Fruit fly (Drosophila melanogaster) whole organism, prepupa: ENCODE results near the gene CG12480.

Source experiments
- CG10631 ChIP-seq: fragments of 200-800 bp; sonication (Bioruptor generic); optimal IDR thresholded peaks from 2 replicates; lab custom pipeline; 2016; ENCODE audit warnings: missing biosample characterization, missing genetic modification characterization
- CG10669 ChIP-seq: fragments of 200-800 bp; sonication (Bioruptor generic); optimal IDR thresholded peaks from 3 replicates; lab custom pipeline; 2018; ENCODE audit warnings: missing biosample characterization, mild to moderate bottlenecking, missing genetic modification characterization, moderate library complexity
- CG11762 ChIP-seq: fragments of 200-800 bp; sonication (Bioruptor generic); optimal IDR thresholded peaks from 3 replicates; lab custom pipeline; 2016; ENCODE audit warnings: missing biosample characterization, missing genetic modification characterization; ENCODE audit not compliant: insufficient read depth
- CG11902 ChIP-seq: fragments of 200-800 bp; sonication (Bioruptor generic); optimal IDR thresholded peaks from 3 replicates; lab custom pipeline; 2016; ENCODE audit warnings: missing biosample characterization, missing genetic modification characterization
- CG15336 ChIP-seq: fragments of 200-800 bp; sonication (Bioruptor generic); IDR thresholded peaks from 2 replicates; pipeline ENCODE4 v1.3.6; 2022; ENCODE audit warnings: missing biosample characterization, missing genetic modification characterization
- CG1621 ChIP-seq: fragments of 200-800 bp; sonication (Bioruptor generic); optimal IDR thresholded peaks from 3 replicates; lab custom pipeline; 2018; ENCODE audit warnings: missing biosample characterization, mild to moderate bottlenecking, missing genetic modification characterization
- CG16779 ChIP-seq: fragments of 200-800 bp; sonication (Bioruptor generic); optimal IDR thresholded peaks from 3 replicates; lab custom pipeline; 2017; ENCODE audit warnings: missing biosample characterization, mild to moderate bottlenecking, missing genetic modification characterization
- CG32006 ChIP-seq: fragments of 200-800 bp; sonication (Bioruptor generic); optimal IDR thresholded peaks from 3 replicates; lab custom pipeline; 2017; ENCODE audit warnings: missing biosample characterization, mild to moderate bottlenecking, missing genetic modification characterization
- CG34406 ChIP-seq: fragments of 200-800 bp; sonication (Bioruptor generic); optimal IDR thresholded peaks from 3 replicates; lab custom pipeline; 2016; ENCODE audit warnings: missing biosample characterization, missing genetic modification characterization
- CG4318 ChIP-seq: fragments of 200-800 bp; sonication (Bioruptor generic); optimal IDR thresholded peaks from 3 replicates; lab custom pipeline; 2017; ENCODE audit warnings: missing biosample characterization, mild to moderate bottlenecking, missing genetic modification characterization
- CG6808 ChIP-seq: fragments of 200-800 bp; sonication (Bioruptor generic); optimal IDR thresholded peaks from 3 replicates; lab custom pipeline; 2017; ENCODE audit warnings: missing biosample characterization, missing genetic modification characterization, mild to moderate bottlenecking, moderate library complexity, missing genetic modification reagents
- CG6854 ChIP-seq: fragments of 200-800 bp; sonication (Bioruptor generic); optimal IDR thresholded peaks from 2 replicates; lab custom pipeline; 2017; ENCODE audit warnings: missing biosample characterization, mild to moderate bottlenecking, missing genetic modification characterization
- CG8119 ChIP-seq: fragments of 200-800 bp; sonication (Bioruptor generic); IDR thresholded peaks from 3 replicates; pipeline ENCODE4 v1.3.6; 2022; ENCODE audit warnings: missing biosample characterization, missing genetic modification characterization
- CG8319 ChIP-seq: fragments of 200-800 bp; sonication (Bioruptor generic); optimal IDR thresholded peaks from 3 replicates; lab custom pipeline; 2016; ENCODE audit warnings: missing biosample characterization, missing genetic modification characterization
- CG8632 ChIP-seq: fragments of 200-800 bp; sonication (Bioruptor generic); optimal IDR thresholded peaks from 3 replicates; lab custom pipeline; 2016; ENCODE audit warnings: missing biosample characterization, missing genetic modification characterization
- CG9139 ChIP-seq: fragments of 200-800 bp; sonication (Bioruptor generic); optimal IDR thresholded peaks from 3 replicates; lab custom pipeline; 2017; ENCODE audit warnings: missing biosample characterization, mild to moderate bottlenecking, missing genetic modification characterization
- Eip75B ChIP-seq: fragments of 200-800 bp; sonication (Bioruptor generic); optimal IDR thresholded peaks from 3 replicates; lab custom pipeline; 2016; ENCODE audit warnings: missing biosample characterization, missing genetic modification characterization
- Eip78C ChIP-seq: fragments of 200-800 bp; sonication (Bioruptor generic); peaks from one replicate; lab custom pipeline; 2016; ENCODE audit warnings: missing biosample characterization, missing genetic modification characterization
- Ets21C ChIP-seq: fragments of 200-800 bp; sonication (Bioruptor generic); optimal IDR thresholded peaks from 3 replicates; lab custom pipeline; 2016; ENCODE audit warnings: missing biosample characterization, missing genetic modification characterization
- Ets96B ChIP-seq: fragments of 200-800 bp; optimal IDR thresholded peaks from 2 replicates; lab custom pipeline; 2019; ENCODE audit warnings: missing biosample characterization, mild to moderate bottlenecking, missing genetic modification characterization, moderate library complexity
- Gug ChIP-seq: fragments of 200-800 bp; sonication (Bioruptor generic); IDR thresholded peaks from 2 replicates; pipeline ENCODE4 v1.3.6; 2022; ENCODE audit warnings: missing biosample characterization, missing genetic modification characterization
- Hr38 ChIP-seq: sonication (Bioruptor generic); optimal IDR thresholded peaks from 2 replicates; lab custom pipeline; 2016; ENCODE audit warnings: missing biosample characterization, missing genetic modification characterization
- Hr4 ChIP-seq: fragments of 200-800 bp; sonication (Bioruptor generic); optimal IDR thresholded peaks from 3 replicates; lab custom pipeline; 2016; ENCODE audit warnings: missing biosample characterization, missing genetic modification characterization
- Lpt ChIP-seq: fragments of 200-800 bp; sonication (Bioruptor generic); optimal IDR thresholded peaks from 3 replicates; lab custom pipeline; 2016; ENCODE audit warnings: missing biosample characterization, missing genetic modification characterization
- Met ChIP-seq: fragments of 200-800 bp; sonication (Bioruptor generic); optimal IDR thresholded peaks from 3 replicates; lab custom pipeline; 2016; ENCODE audit warnings: missing biosample characterization, missing genetic modification characterization
- Smox ChIP-seq: fragments of 200-800 bp; sonication (Bioruptor generic); optimal IDR thresholded peaks from 3 replicates; lab custom pipeline; 2016; ENCODE audit warnings: missing biosample characterization, missing genetic modification characterization
- Sox102F ChIP-seq: fragments of 200-800 bp; sonication (Bioruptor generic); optimal IDR thresholded peaks from 2 replicates; lab custom pipeline; 2016; ENCODE audit warnings: missing biosample characterization, mild to moderate bottlenecking, missing genetic modification characterization
- Sox14 ChIP-seq: fragments of 200-800 bp; sonication (Bioruptor generic); optimal IDR thresholded peaks from 3 replicates; lab custom pipeline; 2016; ENCODE audit warnings: missing biosample characterization, missing genetic modification characterization
- achi ChIP-seq: fragments of 200-800 bp; sonication (Bioruptor generic); optimal IDR thresholded peaks from 3 replicates; lab custom pipeline; 2016; ENCODE audit warnings: missing biosample characterization, missing genetic modification characterization
- acj6 ChIP-seq: fragments of 200-800 bp; sonication (Bioruptor generic); optimal IDR thresholded peaks from 3 replicates; lab custom pipeline; 2016; ENCODE audit warnings: missing biosample characterization, missing genetic modification characterization
- cyc ChIP-seq: fragments of 200-800 bp; sonication (Bioruptor generic); optimal IDR thresholded peaks from 3 replicates; lab custom pipeline; 2016; ENCODE audit warnings: missing biosample characterization, missing genetic modification characterization
- dac ChIP-seq: fragments of 200-800 bp; sonication (Bioruptor generic); optimal IDR thresholded peaks from 2 replicates; lab custom pipeline; 2017; ENCODE audit warnings: missing biosample characterization, mild to moderate bottlenecking, missing genetic modification characterization
- dsx ChIP-seq: fragments of 200-800 bp; optimal IDR thresholded peaks from 3 replicates; lab custom pipeline; 2019; ENCODE audit warnings: missing biosample characterization, mild to moderate bottlenecking, missing genetic modification characterization, moderate library complexity; ENCODE audit not compliant: poor library complexity, severe bottlenecking
- eg ChIP-seq: fragments of 200-800 bp; sonication (Bioruptor generic); IDR thresholded peaks from 3 replicates; pipeline ENCODE4 v1.3.6; 2022; ENCODE audit warnings: missing biosample characterization, missing genetic modification characterization
- esn ChIP-seq: fragments of 200-800 bp; sonication (Bioruptor generic); optimal IDR thresholded peaks from 2 replicates; lab custom pipeline; 2016; ENCODE audit warnings: missing biosample characterization, mild to moderate bottlenecking, missing genetic modification characterization, moderate library complexity
- fd59A ChIP-seq: fragments of 200-800 bp; sonication (Bioruptor generic); optimal IDR thresholded peaks from 2 replicates; lab custom pipeline; 2017; ENCODE audit warnings: missing biosample characterization, mild to moderate bottlenecking, missing genetic modification characterization, missing genetic modification reagents
- fkh ChIP-seq: fragments of 200-800 bp; sonication (Bioruptor generic); optimal IDR thresholded peaks from 3 replicates; lab custom pipeline; 2017; ENCODE audit warnings: missing biosample characterization, mild to moderate bottlenecking, missing genetic modification characterization, moderate library complexity
- lz ChIP-seq: fragments of 200-800 bp; sonication (Bioruptor generic); optimal IDR thresholded peaks from 3 replicates; lab custom pipeline; 2016; ENCODE audit warnings: missing biosample characterization, missing genetic modification characterization
- pdm3 ChIP-seq: fragments of 200-800 bp; sonication (Bioruptor generic); optimal IDR thresholded peaks from 3 replicates; lab custom pipeline; 2016; ENCODE audit warnings: missing biosample characterization, missing genetic modification characterization
- spab ChIP-seq: fragments of 200-800 bp; sonication (Bioruptor generic); optimal IDR thresholded peaks from 2 replicates; lab custom pipeline; 2017; ENCODE audit warnings: missing biosample characterization, mild to moderate bottlenecking, missing genetic modification characterization, missing genetic modification reagents
- ss ChIP-seq, 2 experiments: fragments of 200-800 bp; sonication (Bioruptor generic); optimal IDR thresholded peaks; 2 replicates in 1 of 2; 3 replicates in 1 of 2; lab custom pipeline; 2017 to 2018; ENCODE audit warnings: mild to moderate bottlenecking in 2 of 2, missing biosample characterization in 2 of 2, missing genetic modification characterization in 2 of 2, moderate library complexity in 1 of 2
- svp ChIP-seq: fragments of 200-800 bp; sonication (Bioruptor generic); peaks from one replicate; lab custom pipeline; 2016; ENCODE audit warnings: missing biosample characterization, missing genetic modification characterization
- topi ChIP-seq: fragments of 200-800 bp; sonication (Bioruptor generic); optimal IDR thresholded peaks from 3 replicates; lab custom pipeline; 2016; ENCODE audit warnings: missing biosample characterization, missing genetic modification characterization
- vri ChIP-seq: fragments of 200-800 bp; sonication (Bioruptor generic); optimal IDR thresholded peaks from 3 replicates; lab custom pipeline; 2016; ENCODE audit warnings: missing biosample characterization, mild to moderate bottlenecking, missing genetic modification characterization

CG12480 gene

DNA sequence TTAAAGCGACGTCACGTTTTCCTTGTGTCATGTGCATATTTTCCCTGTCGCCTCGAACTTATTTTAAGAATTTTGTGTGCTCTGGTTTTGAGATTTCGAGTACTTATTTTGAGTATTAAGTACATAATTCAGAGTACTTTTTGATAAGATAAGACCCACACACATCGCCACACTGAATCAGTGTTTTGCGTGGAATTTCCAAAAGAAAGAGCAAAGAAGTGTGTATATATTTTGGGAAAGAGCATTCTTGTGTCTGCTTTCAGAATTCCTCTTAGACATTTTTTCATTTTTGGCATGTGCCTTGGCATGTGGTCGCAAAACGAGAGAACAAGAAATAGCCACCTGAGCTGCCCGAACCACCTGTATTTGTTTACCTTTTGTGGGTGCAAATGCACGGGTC is 46.4 kb downstream of the CG12480 start (continued):
- TF ChIP-seq CG10669 (GFP tag; lab: Kevin White, UChicago) (no peak), Eip75B (GFP tag; lab: Kevin White, UChicago) (no peak), Eip78C (GFP tag; lab: Kevin White, UChicago) (peak; percentile 66), achi (GFP tag; lab: Kevin White, UChicago) (no peak), spab (GFP tag; lab: Kevin White, UChicago) (no peak), fd59A (GFP tag; lab: Kevin White, UChicago) (no peak), CG8119 (GFP tag; lab: Robert Waterston, UW) (no peak), CG16779 (tag; lab: Kevin White, UChicago) (no peak), esn (GFP tag; lab: Kevin White, UChicago) (no peak), CG8319 (GFP tag; lab: Kevin White, UChicago) (no peak), lz (peak; percentile 14), CG34406 (GFP tag; lab: Kevin White, UChicago) (no peak), Ets21C (GFP tag; lab: Kevin White, UChicago) (peak; percentile 6), Sox14 (GFP tag; lab: Kevin White, UChicago) (no peak), CG32006 (peak; percentile 38), vri (GFP tag; lab: Kevin White, UChicago) (peak; percentile 56), fkh (peak; percentile 42), Met (GFP tag; lab: Kevin White, UChicago) (peak; percentile 38), topi (GFP tag; lab: Kevin White, UChicago) (peak; percentile 17), CG1621 (tag; lab: Kevin White, UChicago) (no peak), svp (GFP tag; lab: Kevin White, UChicago) (peak; percentile 80), Hr38 (GFP tag; lab: Kevin White, UChicago) (no peak), CG4318 (GFP tag; lab: Kevin White, UChicago) (no peak), CG10631 (no peak), CG11762 (GFP tag; lab: Kevin White, UChicago) (no peak), acj6 (no peak), Smox (peak; percentile 9), ss (GFP tag; optimal IDR thresholded peaks at IDR 0.05; lab: Kevin White, UChicago) (peak in 1 of 2 experiments; percentile 17), Gug (GFP tag; lab: Robert Waterston, UW) (no peak), dsx (GFP tag; lab: Kevin White, UChicago) (no peak)
- TF ChIP-seq, all 60 proteins: peak for 16

DNA sequence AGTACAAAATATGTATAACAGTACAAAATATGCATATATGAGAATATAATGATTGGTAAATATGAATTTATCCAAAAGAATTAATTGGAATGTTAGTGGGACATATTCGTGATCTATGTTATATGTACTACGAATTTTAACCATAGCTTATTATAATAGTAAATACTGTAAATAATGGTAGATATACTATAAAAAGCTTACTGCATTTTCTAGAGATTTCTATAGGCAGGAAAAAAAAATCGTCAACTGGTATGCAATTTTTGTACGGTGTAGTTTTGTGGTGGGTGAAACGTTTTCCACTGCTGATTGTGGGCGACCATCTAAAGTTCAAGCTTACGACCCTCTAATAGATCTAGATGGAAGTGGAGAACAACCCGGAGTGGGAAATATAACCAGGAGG is 47.5 kb downstream of the CG12480 start:
- no peak for TF ChIP-seq CG9139
- no peak for TF ChIP-seq eg
- no peak for TF ChIP-seq CG15336
- TF ChIP-seq dac (GFP tag; lab: Kevin White, UChicago): no peak
- no peak for TF ChIP-seq Ets96B (tag; lab: Kevin White, UChicago)
- TF ChIP-seq Lpt: no peak
- TF ChIP-seq CG8119 (GFP tag; lab: Robert Waterston, UW): no peak
- no peak for TF ChIP-seq lz
- no peak for TF ChIP-seq CG6854 (GFP tag; lab: Kevin White, UChicago)
- TF ChIP-seq CG6808: no peak
- TF ChIP-seq CG10669 (GFP tag; lab: Kevin White, UChicago): no peak
- peak; percentile 43 for TF ChIP-seq CG32006
- no peak for TF ChIP-seq pdm3 (GFP tag; lab: Kevin White, UChicago)
- TF ChIP-seq CG10631: peak; percentile 23
- no peak for TF ChIP-seq dsx (GFP tag; lab: Kevin White, UChicago)
- TF ChIP-seq Met (GFP tag; lab: Kevin White, UChicago): no peak
- no peak for TF ChIP-seq Sox102F (GFP tag; lab: Kevin White, UChicago)
- TF ChIP-seq CG8632 (GFP tag; lab: Kevin White, UChicago): no peak
- TF ChIP-seq Eip78C (GFP tag; lab: Kevin White, UChicago): peak; percentile 74
- TF ChIP-seq CG34406 (GFP tag; lab: Kevin White, UChicago): no peak
- TF ChIP-seq svp (GFP tag; lab: Kevin White, UChicago): peak; percentile 61
- TF ChIP-seq CG11902 (GFP tag; lab: Kevin White, UChicago): no peak
- TF ChIP-seq CG16779 (tag; lab: Kevin White, UChicago): no peak
- TF ChIP-seq Ets21C (GFP tag; lab: Kevin White, UChicago): no peak
- no peak for TF ChIP-seq CG1621 (tag; lab: Kevin White, UChicago)
- no peak for TF ChIP-seq cyc
- no peak for TF ChIP-seq Hr4
